Fruit fly (Drosophila melanogaster): ENCODE results near the gene C3G.

Gene C3G

dm6 chrX:6803312-6803794 lies at the start of gene C3G, which contains the start of gene pod1 (continued):
- no peak for TF ChIP-seq CG17361 (GFP tag; IDR thresholded peaks at IDR 0.05)
- peak; percentile 48 for TF ChIP-seq B-H2 (GFP tag; optimal IDR thresholded peaks at IDR 0.05)
- TF ChIP-seq CG18011 (GFP tag; optimal IDR thresholded peaks at IDR 0.05), result peak; percentile 23
- TF ChIP-seq gfzf (GFP tag; optimal IDR thresholded peaks at IDR 0.05), result peak; percentile 88
- TF ChIP-seq CG8388 (GFP tag; optimal IDR thresholded peaks at IDR 0.05), result no peak
- peak; percentile 23 for TF ChIP-seq unpg (GFP tag; optimal IDR thresholded peaks at IDR 0.05)
- TF ChIP-seq ERR (GFP tag; optimal IDR thresholded peaks at IDR 0.05), result peak; percentile 6
- TF ChIP-seq zfh2 (GFP tag; optimal IDR thresholded peaks at IDR 0.05), result peak; percentile 41
- peak in 1 of 2 experiments; percentile 20 for TF ChIP-seq Trl (optimal IDR thresholded peaks at IDR 0.05)
- TF ChIP-seq Trl (GFP tag; optimal IDR thresholded peaks at IDR 0.05), result peak; percentile 42
- no peak for TF ChIP-seq Doc2 (GFP tag; IDR thresholded peaks at IDR 0.05)
- no peak for TF ChIP-seq CG4328 (GFP tag; optimal IDR thresholded peaks at IDR 0.05)
- TF ChIP-seq slou (GFP tag; optimal IDR thresholded peaks at IDR 0.05), result peak; percentile 22
- TF ChIP-seq Gug (GFP tag; IDR thresholded peaks at IDR 0.05), result peak; percentile 65; the same call in 2 of the 4 replicates
- TF ChIP-seq btn (GFP tag; optimal IDR thresholded peaks at IDR 0.05), result no peak
- peak; percentile 6 for TF ChIP-seq repo (GFP tag; optimal IDR thresholded peaks at IDR 0.05)
- peak; percentile 33 to 35 for TF ChIP-seq dpn (GFP tag; optimal IDR thresholded peaks at IDR 0.05)
- TF ChIP-seq ap (GFP tag; IDR thresholded peaks at IDR 0.05), result no peak
- peak; percentile 21 for TF ChIP-seq Nf-YB (GFP tag; optimal IDR thresholded peaks at IDR 0.05)
- peak; percentile 8 for TF ChIP-seq chn (GFP tag; optimal IDR thresholded peaks at IDR 0.05)
- TF ChIP-seq CG30431 (GFP tag; optimal IDR thresholded peaks at IDR 0.05), result no peak
- TF ChIP-seq Pdp1 (GFP tag; optimal IDR thresholded peaks at IDR 0.05), result peak; percentile 14 to 68
- TF ChIP-seq Hey (tag; optimal IDR thresholded peaks at IDR 0.05), result no peak
- peak; percentile 59 for TF ChIP-seq Hmr (GFP tag; optimal IDR thresholded peaks at IDR 0.05)
- TF ChIP-seq row (GFP tag; IDR thresholded peaks at IDR 0.05), result peak; percentile 71
- no peak for TF ChIP-seq tgo (GFP tag; IDR thresholded peaks at IDR 0.05)
- peak; percentile 27 for TF ChIP-seq CG4854 (GFP tag; optimal IDR thresholded peaks at IDR 0.05)
- TF ChIP-seq fd102C (GFP tag; optimal IDR thresholded peaks at IDR 0.05), result no peak
- TF ChIP-seq crp (GFP tag; optimal IDR thresholded peaks at IDR 0.05), result peak in 1 of 2 experiments; percentile 26
- TF ChIP-seq pita (GFP tag; optimal IDR thresholded peaks at IDR 0.05), result no peak
- no peak for TF ChIP-seq CG7372 (GFP tag; IDR thresholded peaks at IDR 0.05)
- TF ChIP-seq nau (GFP tag; optimal IDR thresholded peaks at IDR 0.05), result no peak
- TF ChIP-seq CG15696 (tag; optimal IDR thresholded peaks at IDR 0.05), result no peak
- TF ChIP-seq CG6791 (GFP tag; IDR thresholded peaks at IDR 0.05; ENCODE audit: partially characterized antibody), result peak; percentile 99
- peak; percentile 99 for TF ChIP-seq bbx (GFP tag; IDR thresholded peaks at IDR 0.05; ENCODE audit: partially characterized antibody)
- peak; percentile 99 for TF ChIP-seq Dref (GFP tag; IDR thresholded peaks at IDR 0.05)
- TF ChIP-seq CG43689 (GFP tag; IDR thresholded peaks at IDR 0.05), result no peak
- peak; percentile 90 for TF ChIP-seq sna (GFP tag; IDR thresholded peaks at IDR 0.05; ENCODE audit: partially characterized antibody)
- no peak for TF ChIP-seq MTF-1 (GFP tag; optimal IDR thresholded peaks at IDR 0.05; ENCODE audit: borderline replicate concordance)
- no peak for TF ChIP-seq Spps (tag; optimal IDR thresholded peaks at IDR 0.05)
- TF ChIP-seq Max (GFP tag; optimal IDR thresholded peaks at IDR 0.05), result peak; percentile 50
- TF ChIP-seq Dip3 (GFP tag; optimal IDR thresholded peaks at IDR 0.05), result peak; percentile 6
- peak; percentile 11 for TF ChIP-seq CG30403 (GFP tag; optimal IDR thresholded peaks at IDR 0.05)
- TF ChIP-seq vvl (GFP tag; IDR thresholded peaks at IDR 0.05), result peak; percentile 56; the same call in 1 of the 2 replicates
- TF ChIP-seq CG17328 (GFP tag; IDR thresholded peaks at IDR 0.05), result no peak
- TF ChIP-seq br (optimal IDR thresholded peaks at IDR 0.05), result no peak
- no peak for TF ChIP-seq Atf6 (GFP tag; IDR thresholded peaks at IDR 0.05)
- TF ChIP-seq CG8359 (GFP tag; optimal IDR thresholded peaks at IDR 0.05; ENCODE audit: borderline replicate concordance), result no peak
- peak; percentile 28 for TF ChIP-seq PHDP (tag; optimal IDR thresholded peaks at IDR 0.05)
- peak; percentile 39 for TF ChIP-seq CG7786 (GFP tag; optimal IDR thresholded peaks at IDR 0.05)
- TF ChIP-seq stwl (tag; optimal IDR thresholded peaks at IDR 0.05), result peak; percentile 41

All from whole organism, embryonic.